Worm (Caenorhabditis elegans) whole organism, L2 larva: ENCODE results near the gene btb-10.

ENCODE experiments used
- alr-1 ChIP-seq: fragments of 150-350 bp; optimal IDR thresholded peaks from 2 replicates; lab custom pipeline; 2014; ENCODE audit warnings: missing biosample characterization, missing genetic modification characterization
- fos-1 ChIP-seq: fragments of 150-350 bp; optimal IDR thresholded peaks from 2 replicates; lab custom pipeline; 2014; ENCODE audit warnings: missing biosample characterization, missing genetic modification characterization
- gmeb-1 ChIP-seq: fragments of 150-350 bp; optimal IDR thresholded peaks from 2 replicates; lab custom pipeline; 2014; ENCODE audit warnings: missing biosample characterization, missing genetic modification characterization
- lin-39 ChIP-seq: fragments of 150-350 bp; optimal IDR thresholded peaks from 2 replicates; lab custom pipeline; 2014; ENCODE audit warnings: missing biosample characterization, missing genetic modification reagents, missing genetic modification characterization
- lsy-2 ChIP-seq, 2 experiments: fragments of 150-350 bp in 1 of 2; sonication (generic microtip) in 1 of 2; optimal IDR thresholded peaks; 2 replicates each; lab custom pipeline; 2014 to 2017; ENCODE audit warnings: missing biosample characterization in 2 of 2, missing genetic modification characterization in 2 of 2
- mab-5 ChIP-seq: fragments of 150-350 bp; optimal IDR thresholded peaks from 2 replicates; lab custom pipeline; 2014; ENCODE audit warnings: missing biosample characterization, missing genetic modification characterization
- mdl-1 ChIP-seq, 2 experiments: fragments of 150-350 bp in 1 of 2; sonication (generic microtip) in 1 of 2; optimal IDR thresholded peaks; 2 replicates each; lab custom pipeline; 2017; ENCODE audit warnings: missing biosample characterization in 2 of 2, missing genetic modification characterization in 2 of 2
- nhr-129 ChIP-seq: fragments of 150-350 bp; optimal IDR thresholded peaks from 2 replicates; lab custom pipeline; 2014; ENCODE audit warnings: missing biosample characterization, missing genetic modification characterization
- nhr-23 ChIP-seq: fragments of 150-350 bp; optimal IDR thresholded peaks from 2 replicates; lab custom pipeline; 2014; ENCODE audit warnings: missing biosample characterization, missing genetic modification reagents, missing genetic modification characterization
- nhr-25 ChIP-seq: fragments of 150-350 bp; sonication (generic microtip); optimal IDR thresholded peaks from 3 replicates; lab custom pipeline; 2014; ENCODE audit warnings: missing biosample characterization, missing genetic modification characterization
- nhr-6 ChIP-seq: fragments of 150-350 bp; optimal IDR thresholded peaks from 2 replicates; lab custom pipeline; 2014; ENCODE audit warnings: missing biosample characterization, missing genetic modification characterization
- skn-1 ChIP-seq: sonication (generic microtip); optimal IDR thresholded peaks from 2 replicates; lab custom pipeline; 2017; ENCODE audit warnings: missing biosample characterization, missing genetic modification characterization
- unc-62 ChIP-seq: fragments of 150-350 bp; optimal IDR thresholded peaks from 2 replicates; lab custom pipeline; 2014; ENCODE audit warnings: missing biosample characterization, missing genetic modification reagents, missing genetic modification characterization
- zag-1 ChIP-seq: fragments of 150-350 bp; optimal IDR thresholded peaks from 2 replicates; lab custom pipeline; 2014; ENCODE audit warnings: missing biosample characterization, missing genetic modification characterization

DNA sequence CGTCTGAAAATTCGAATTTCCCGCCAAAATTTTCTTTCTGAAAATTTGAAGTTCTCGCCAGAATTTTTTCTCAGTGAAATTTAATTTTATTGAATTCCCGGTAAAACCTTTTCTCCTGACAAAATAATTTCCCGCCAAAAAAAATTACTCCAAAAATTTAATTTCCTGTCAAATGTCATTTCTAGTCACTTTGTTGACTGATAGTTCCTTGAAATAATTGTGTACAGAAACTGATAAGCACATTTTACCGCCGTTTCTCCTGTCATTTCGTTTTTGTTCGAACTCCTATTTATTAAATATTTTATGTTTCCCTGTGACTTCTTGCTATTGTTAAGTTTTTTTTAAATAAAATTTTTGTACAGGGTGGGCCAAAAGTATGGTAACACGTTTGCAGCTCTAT lies 3.3 kb upstream of the btb-10 start:
- no peak for TF ChIP-seq mdl-1 (tag; optimal IDR thresholded peaks at IDR 0.05; lab: Kevin White, UChicago)
- TF ChIP-seq fos-1 (tag; lab: Kevin White, UChicago), result peak; percentile 12
- TF ChIP-seq skn-1 (tag; lab: Kevin White, UChicago), result no peak
- TF ChIP-seq mab-5 (tag; lab: Kevin White, UChicago), result no peak
- TF ChIP-seq zag-1 (tag; lab: Kevin White, UChicago), result no peak
- no peak for TF ChIP-seq nhr-23 (tag; lab: Kevin White, UChicago)
- no peak for TF ChIP-seq unc-62 (GFP tag; lab: Kevin White, UChicago)
- TF ChIP-seq nhr-6, result no peak
- no peak for TF ChIP-seq nhr-129
- TF ChIP-seq gmeb-1 (tag; lab: Kevin White, UChicago), result no peak
- no peak for TF ChIP-seq lin-39 (tag; lab: Kevin White, UChicago)
- TF ChIP-seq nhr-25 (tag; lab: Kevin White, UChicago), result no peak
- TF ChIP-seq alr-1, result no peak
- no peak for TF ChIP-seq lsy-2 (tag; optimal IDR thresholded peaks at IDR 0.05; lab: Kevin White, UChicago)
